Fruit fly (Drosophila melanogaster) whole organism: ENCODE measurements around the gene Rca1.

Source experiments
- CG8478 ChIP-seq: fragments of >200 bp; optimal IDR thresholded peaks from 2 replicates; lab custom pipeline; 2018; ENCODE audit warnings: inconsistent platforms
- Dll ChIP-seq: fragments of >200 bp; optimal IDR thresholded peaks from 2 replicates; lab custom pipeline; 2017
- EcR ChIP-seq, 2 experiments: fragments of >200 bp; optimal IDR thresholded peaks; 2 replicates each; lab custom pipeline; 2017; ENCODE audit warnings: missing biosample characterization in 2 of 2, missing genetic modification characterization in 2 of 2, missing genetic modification reagents in 2 of 2
- pan ChIP-seq: fragments of >200 bp; optimal IDR thresholded peaks from 2 replicates; lab custom pipeline; 2017
- psq ChIP-seq: fragments of >200 bp; optimal IDR thresholded peaks from 2 replicates; lab custom pipeline; 2017
- usp ChIP-seq: fragments of >200 bp; optimal IDR thresholded peaks from 2 replicates; lab custom pipeline; 2017; ENCODE audit warnings: missing biosample characterization, missing genetic modification characterization, mixed read lengths

- no peak for TF ChIP-seq psq
- TF ChIP-seq CG8478 (lab: Kevin White, UChicago), result no peak
- TF ChIP-seq usp (GFP tag; lab: Kevin White, UChicago), result no peak
- no peak for TF ChIP-seq Dll (lab: Kevin White, UChicago)
- no peak for TF ChIP-seq EcR (GFP tag; optimal IDR thresholded peaks at IDR 0.05; lab: Kevin White, UChicago)
- no peak for TF ChIP-seq pan (lab: Kevin White, UChicago)
These were observed at the start of gene Rca1 for dm6 chr2L:6851963-6852671.
